Worm (Caenorhabditis elegans): Measurements from ENCODE around the gene C18A11.1.
A peak's percentile ranks its signal among the peaks of the same experiment; 100 is the strongest.

C18A11.1 gene

DNA sequence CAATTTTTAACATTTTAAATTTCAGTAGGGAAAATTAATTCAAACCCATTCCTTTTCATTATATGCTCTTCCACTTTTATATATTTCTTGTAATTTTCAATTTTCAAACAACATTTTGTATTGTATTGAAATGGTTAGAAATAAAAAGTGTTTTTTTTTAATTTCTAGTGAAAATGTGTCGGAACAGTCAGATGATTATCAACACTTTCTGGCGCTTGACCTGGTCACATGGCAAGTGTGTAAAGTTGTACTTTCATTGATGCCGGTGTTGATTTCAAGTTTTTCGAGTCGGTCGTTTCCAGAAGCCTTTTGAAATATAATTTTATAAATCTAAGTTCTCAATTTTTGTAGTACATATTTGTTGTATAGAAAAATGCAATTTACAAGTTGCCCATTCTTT, 42.4 kb upstream of the C18A11.1 start (continued):
- TF ChIP-seq madf-5 (GFP tag; IDR thresholded peaks at IDR 0.05) (no peak), lir-3 (tag; optimal IDR thresholded peaks at IDR 0.05) (no peak), dmd-6 (GFP tag; IDR thresholded peaks at IDR 0.05) (peak; percentile 54), Y5F2A.4 (GFP tag; optimal IDR thresholded peaks at IDR 0.05) (no peak), zag-1 (tag; optimal IDR thresholded peaks at IDR 0.05) (no peak), egl-27 (tag; optimal IDR thresholded peaks at IDR 0.05) (no peak), attf-4 (tag; optimal IDR thresholded peaks at IDR 0.05) (no peak), D1046.2 (GFP tag; IDR thresholded peaks at IDR 0.05) (no peak), snpc-4 (tag; optimal IDR thresholded peaks at IDR 0.05) (no peak), lsy-2 (tag; optimal IDR thresholded peaks at IDR 0.05) (peak in 1 of 2 experiments; percentile 30), egl-43 (GFP tag; IDR thresholded peaks at IDR 0.05) (no peak), Y75B8A.6 (GFP tag; IDR thresholded peaks at IDR 0.05) (no peak), saeg-2 (GFP tag; IDR thresholded peaks at IDR 0.05) (no peak), nhr-237 (tag; optimal IDR thresholded peaks at IDR 0.05) (no peak), aha-1 (tag) (no peak), zip-11 (GFP tag; IDR thresholded peaks at IDR 0.05) (no peak), daf-16 (GFP tag; optimal IDR thresholded peaks at IDR 0.05) (no peak), daf-16 (tag; optimal IDR thresholded peaks at IDR 0.05) (peak; percentile 83), hmg-1.1 (GFP tag; IDR thresholded peaks at IDR 0.05) (no peak), nhr-42 (GFP tag; IDR thresholded peaks at IDR 0.05) (no peak), cey-2 (tag; optimal IDR thresholded peaks at IDR 0.05; ENCODE audit: borderline replicate concordance, insufficient read depth) (no peak), F10B5.3 (tag; optimal IDR thresholded peaks at IDR 0.05) (no peak), F26F4.8 (GFP tag; conservative IDR thresholded peaks at IDR 0.05) (no peak), tra-1 (GFP tag; IDR thresholded peaks at IDR 0.05) (no peak), nhr-28 (tag; optimal IDR thresholded peaks at IDR 0.05) (peak; percentile 88), dmd-8 (GFP tag; IDR thresholded peaks at IDR 0.05) (no peak), ceh-44 (GFP tag; IDR thresholded peaks at IDR 0.05) (no peak), hif-1 (tag; optimal IDR thresholded peaks at IDR 0.05) (peak in 1 of 2 experiments; percentile 46), mdl-1 (tag; optimal IDR thresholded peaks at IDR 0.05) (peak in 1 of 2 experiments; percentile 44), set-16 (GFP tag; IDR thresholded peaks at IDR 0.05) (no peak), pqm-1 (tag; optimal IDR thresholded peaks at IDR 0.05) (no peak), spr-3 (GFP tag; optimal IDR thresholded peaks at IDR 0.05) (no peak), lin-15B (tag; optimal IDR thresholded peaks at IDR 0.05) (no peak), madf-9 (GFP tag; conservative IDR thresholded peaks at IDR 0.05) (no peak), pha-4 (GFP tag; IDR thresholded peaks at IDR 0.05) (no peak), pha-4 (tag; optimal IDR thresholded peaks at IDR 0.05) (no peak), fos-1 (tag; optimal IDR thresholded peaks at IDR 0.05) (no peak), F44E2.7 (GFP tag; IDR thresholded peaks at IDR 0.05) (no peak)

DNA sequence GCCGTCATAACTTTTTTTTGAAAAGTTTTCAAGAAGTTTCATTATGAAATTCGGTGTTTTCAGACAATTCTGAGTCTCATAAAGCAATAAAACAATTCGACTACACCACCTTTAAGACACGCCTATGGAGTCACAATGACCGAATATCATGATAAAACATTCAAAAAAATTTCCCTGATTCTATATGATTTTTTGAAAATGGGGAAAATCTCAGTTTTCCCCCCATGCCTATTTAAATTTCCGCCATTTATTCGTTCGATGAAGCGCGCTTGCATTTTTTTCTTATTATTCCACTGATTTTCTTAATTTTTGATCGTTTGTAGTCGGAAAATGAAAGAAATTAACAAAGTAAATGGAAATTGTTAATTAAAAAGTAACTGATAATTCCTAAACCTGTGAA, 41.6 kb upstream of the C18A11.1 start:
- no peak for TF ChIP-seq nhr-48 (tag; optimal IDR thresholded peaks at IDR 0.05)
- no peak for TF ChIP-seq egl-27 (tag; optimal IDR thresholded peaks at IDR 0.05)
- TF ChIP-seq lin-29 (GFP tag; IDR thresholded peaks at IDR 0.05), result no peak
- no peak for TF ChIP-seq vab-7 (GFP tag; IDR thresholded peaks at IDR 0.05)
- TF ChIP-seq F49E8.2 (tag; optimal IDR thresholded peaks at IDR 0.05; ENCODE audit: borderline replicate concordance), result no peak
- no peak for TF ChIP-seq Y105C5A.15 (GFP tag; IDR thresholded peaks at IDR 0.05)
- no peak for TF ChIP-seq arid-1 (GFP tag; conservative IDR thresholded peaks at IDR 0.05)
- TF ChIP-seq set-16 (GFP tag; IDR thresholded peaks at IDR 0.05), result no peak
- no peak for TF ChIP-seq ces-1 (GFP tag; optimal IDR thresholded peaks at IDR 0.05)
- no peak for TF ChIP-seq spr-3 (GFP tag; optimal IDR thresholded peaks at IDR 0.05)
- no peak for TF ChIP-seq nhr-28 (tag; optimal IDR thresholded peaks at IDR 0.05)
- no peak for TF ChIP-seq mdl-1 (tag; optimal IDR thresholded peaks at IDR 0.05)
- no peak for TF ChIP-seq jun-1 (tag; optimal IDR thresholded peaks at IDR 0.05)
- no peak for TF ChIP-seq unc-39 (tag; optimal IDR thresholded peaks at IDR 0.05)
- TF ChIP-seq snpc-1.2 (GFP tag; IDR thresholded peaks at IDR 0.05), result no peak
- TF ChIP-seq nhr-42 (GFP tag; IDR thresholded peaks at IDR 0.05), result no peak
- TF ChIP-seq ceh-82 (tag; optimal IDR thresholded peaks at IDR 0.05), result no peak
- no peak for TF ChIP-seq hlh-11 (tag; optimal IDR thresholded peaks at IDR 0.05)
- no peak for TF ChIP-seq aly-2 (tag; optimal IDR thresholded peaks at IDR 0.05)
